Fruit fly (Drosophila melanogaster) Kc167 (cell line): ENCODE results near the gene CG10793.

Source experiments
- Sin3A ChIP-seq: fragments of >200 bp; optimal IDR thresholded peaks from 2 replicates; lab custom pipeline; 2018; ENCODE audit warnings: missing external identifiers
- h ChIP-seq: fragments of >200 bp; optimal IDR thresholded peaks from 3 replicates; lab custom pipeline; 2018; ENCODE audit warnings: missing external identifiers
- psq ChIP-seq: fragments of >200 bp; optimal IDR thresholded peaks from 2 replicates; lab custom pipeline; 2017; ENCODE audit warnings: missing external identifiers
- ttk ChIP-seq: sonication (Bioruptor generic); optimal IDR thresholded peaks from 2 replicates; lab custom pipeline; 2017; ENCODE audit warnings: missing external identifiers

dm6 chrX:3316302-3316701 lies at the start of gene CG10793:
- no peak for TF ChIP-seq ttk (lab: Kevin White, UChicago)
- TF ChIP-seq Sin3A (lab: Kevin White, UChicago), result no peak
- no peak for TF ChIP-seq h
- TF ChIP-seq psq, result no peak
